Fruit fly (Drosophila melanogaster) whole organism, wandering third instar larva: ENCODE data around the gene CG15435.

Source experiments
- Abd-B ChIP-seq: fragments of >200 bp; optimal IDR thresholded peaks from 2 replicates; lab custom pipeline; 2017; ENCODE audit warnings: missing biosample characterization, missing genetic modification characterization
- CG32264 ChIP-seq: fragments of 200-800 bp; sonication (Bioruptor generic); optimal IDR thresholded peaks from 2 replicates; lab custom pipeline; 2016; ENCODE audit warnings: missing biosample characterization, missing genetic modification characterization
- CG9705 ChIP-seq: fragments of 200-800 bp; sonication (Bioruptor generic); optimal IDR thresholded peaks from 2 replicates; lab custom pipeline; 2018; ENCODE audit warnings: missing biosample characterization, mild to moderate bottlenecking, missing genetic modification characterization
- CrebA ChIP-seq: fragments of 200-800 bp; sonication (Bioruptor generic); optimal IDR thresholded peaks from 2 replicates; lab custom pipeline; 2016; ENCODE audit warnings: missing biosample characterization, mild to moderate bottlenecking, missing genetic modification characterization, borderline replicate concordance
- Dfd ChIP-seq: fragments of >200 bp; optimal IDR thresholded peaks from 2 replicates; lab custom pipeline; 2017; ENCODE audit warnings: missing biosample characterization, missing genetic modification characterization
- Dif ChIP-seq: fragments of 200-275, 200-300 bp; sonication (Bioruptor generic); optimal IDR thresholded peaks from 2 replicates; lab custom pipeline; 2018; ENCODE audit warnings: missing biosample characterization, missing genetic modification characterization; ENCODE audit not compliant: partially characterized antibody
- GATAd ChIP-seq: sonication (Bioruptor generic); optimal IDR thresholded peaks from 2 replicates; lab custom pipeline; 2016; ENCODE audit warnings: missing biosample characterization, missing genetic modification characterization
- HLH106 ChIP-seq: fragments of 200-800 bp; optimal IDR thresholded peaks from 3 replicates; lab custom pipeline; 2019; ENCODE audit warnings: missing biosample characterization, mild to moderate bottlenecking, missing genetic modification characterization, moderate library complexity
- Hnf4 ChIP-seq: fragments of 200-800 bp; sonication (Bioruptor generic); optimal IDR thresholded peaks from 2 replicates; lab custom pipeline; 2016; ENCODE audit warnings: missing biosample characterization, mild to moderate bottlenecking, missing genetic modification characterization
- Hr78 ChIP-seq: fragments of >200 bp; optimal IDR thresholded peaks from 2 replicates; lab custom pipeline; 2017; ENCODE audit warnings: missing biosample characterization, missing genetic modification characterization
- Hr83 ChIP-seq: fragments of 200-300 bp; sonication (Bioruptor generic); optimal IDR thresholded peaks from 2 replicates; lab custom pipeline; 2016; ENCODE audit warnings: missing biosample characterization, mild to moderate bottlenecking, missing genetic modification characterization, moderate library complexity; ENCODE audit not compliant: poor library complexity, severe bottlenecking
- Jra ChIP-seq: sonication (Bioruptor generic); optimal IDR thresholded peaks from 2 replicates; lab custom pipeline; 2016; ENCODE audit warnings: missing biosample characterization, missing genetic modification characterization
- Mio ChIP-seq: sonication (Bioruptor generic); optimal IDR thresholded peaks from 2 replicates; lab custom pipeline; 2016; ENCODE audit warnings: missing biosample characterization, missing genetic modification characterization
- Myc ChIP-seq: fragments of >200 bp; optimal IDR thresholded peaks from 2 replicates; lab custom pipeline; 2017
- N ChIP-seq: fragments of >200 bp; optimal IDR thresholded peaks from 2 replicates; lab custom pipeline; 2018; ENCODE audit warnings: missing biosample characterization, missing external identifiers, missing genetic modification characterization
- OdsH ChIP-seq: fragments of 200-800 bp; sonication (Bioruptor generic); optimal IDR thresholded peaks from 2 replicates; lab custom pipeline; 2016; ENCODE audit warnings: missing biosample characterization, mild to moderate bottlenecking, missing genetic modification characterization
- Rel ChIP-seq, 2 experiments: fragments of 200-800 bp; sonication (Bioruptor generic) in 1 of 2; optimal IDR thresholded peaks; 2 replicates in 1 of 2; 3 replicates in 1 of 2; lab custom pipeline; 2016 to 2019; ENCODE audit warnings: mild to moderate bottlenecking in 2 of 2, missing biosample characterization in 2 of 2, missing genetic modification characterization in 2 of 2, moderate library complexity in 1 of 2
- Sp1 ChIP-seq: fragments of 200-800 bp; sonication (Bioruptor generic); optimal IDR thresholded peaks from 3 replicates; lab custom pipeline; 2019; ENCODE audit warnings: missing biosample characterization, mild to moderate bottlenecking, missing genetic modification characterization, moderate library complexity
- Vsx2 ChIP-seq: fragments of 200-300, 225-300 bp; sonication (Bioruptor generic); optimal IDR thresholded peaks from 2 replicates; lab custom pipeline; 2018; ENCODE audit warnings: missing biosample characterization, missing genetic modification characterization; ENCODE audit not compliant: partially characterized antibody
- br ChIP-seq: fragments of 200-800 bp; sonication (Bioruptor generic); optimal IDR thresholded peaks from 2 replicates; lab custom pipeline; 2016; ENCODE audit warnings: missing biosample characterization, missing genetic modification characterization
- brk ChIP-seq: fragments of 200-800 bp; sonication (Bioruptor generic); optimal IDR thresholded peaks from 2 replicates; lab custom pipeline; 2016; ENCODE audit warnings: missing biosample characterization, mild to moderate bottlenecking, missing genetic modification characterization
- dl ChIP-seq, 2 experiments: fragments of 175-275, 200-275 bp in 1 of 2; fragments of 200-275 bp in 1 of 2; sonication (Bioruptor generic); optimal IDR thresholded peaks; lab custom pipeline; 2018; ENCODE audit warnings: mild to moderate bottlenecking in 2 of 2, missing biosample characterization in 2 of 2, missing genetic modification characterization in 2 of 2, moderate library complexity in 2 of 2; ENCODE audit not compliant: partially characterized antibody in 2 of 2, insufficient read depth in 1 of 2
- dmrt93B ChIP-seq: fragments of 200-800 bp; sonication (Bioruptor generic); optimal IDR thresholded peaks from 2 replicates; lab custom pipeline; 2018; ENCODE audit warnings: missing biosample characterization, mild to moderate bottlenecking, missing genetic modification characterization
- dsf ChIP-seq: sonication (Bioruptor generic); optimal IDR thresholded peaks from 2 replicates; lab custom pipeline; 2016; ENCODE audit warnings: missing biosample characterization, missing genetic modification characterization, borderline replicate concordance
- ey ChIP-seq: fragments of 200-800 bp; sonication (Bioruptor generic); optimal IDR thresholded peaks from 2 replicates; lab custom pipeline; 2016; ENCODE audit warnings: missing biosample characterization, missing genetic modification characterization
- foxo ChIP-seq, 2 experiments: fragments of 200-800 bp; sonication (Bioruptor generic); optimal IDR thresholded peaks; 2 replicates in 1 of 2; 3 replicates in 1 of 2; lab custom pipeline; 2016 to 2017; ENCODE audit warnings: missing biosample characterization in 2 of 2, missing genetic modification characterization in 2 of 2
- fru ChIP-seq: fragments of 200-800 bp; sonication (Bioruptor generic); optimal IDR thresholded peaks from 3 replicates; lab custom pipeline; 2016; ENCODE audit warnings: missing biosample characterization, mild to moderate bottlenecking, missing genetic modification characterization
- h ChIP-seq: fragments of 200-800 bp; sonication (Bioruptor generic); optimal IDR thresholded peaks from 3 replicates; lab custom pipeline; 2016; ENCODE audit warnings: missing biosample characterization, mild to moderate bottlenecking, missing genetic modification characterization
- jim ChIP-seq: fragments of 175-275, 200-325 bp; sonication (Bioruptor generic); optimal IDR thresholded peaks from 2 replicates; lab custom pipeline; 2016; ENCODE audit warnings: missing biosample characterization, mild to moderate bottlenecking, missing genetic modification characterization
- lola ChIP-seq: fragments of >200 bp; optimal IDR thresholded peaks from 2 replicates; lab custom pipeline; 2017; ENCODE audit warnings: missing biosample characterization, missing genetic modification characterization
- pan ChIP-seq: fragments of >200 bp; optimal IDR thresholded peaks from 2 replicates; lab custom pipeline; 2017
- psq ChIP-seq: fragments of 200-800 bp; sonication (Bioruptor generic); optimal IDR thresholded peaks from 3 replicates; lab custom pipeline; 2017; ENCODE audit warnings: missing biosample characterization, mild to moderate bottlenecking, missing genetic modification characterization, moderate library complexity
- rgr ChIP-seq: fragments of 200-800 bp; sonication (Bioruptor generic); optimal IDR thresholded peaks from 3 replicates; lab custom pipeline; 2016; ENCODE audit warnings: missing biosample characterization, mild to moderate bottlenecking, missing genetic modification characterization
- sage ChIP-seq: fragments of 200-800 bp; sonication (Bioruptor generic); optimal IDR thresholded peaks from 2 replicates; lab custom pipeline; 2016; ENCODE audit warnings: missing biosample characterization, mild to moderate bottlenecking, missing genetic modification characterization
- sv ChIP-seq: fragments of 200-800 bp; sonication (Bioruptor generic); optimal IDR thresholded peaks from 3 replicates; lab custom pipeline; 2016; ENCODE audit warnings: missing biosample characterization, missing genetic modification characterization
- tai ChIP-seq: sonication (Bioruptor generic); optimal IDR thresholded peaks from 2 replicates; lab custom pipeline; 2016; ENCODE audit warnings: missing biosample characterization, missing genetic modification characterization
- usp ChIP-seq: fragments of >200 bp; optimal IDR thresholded peaks from 2 replicates; lab custom pipeline; 2017; ENCODE audit warnings: missing biosample characterization, missing genetic modification characterization
- woc ChIP-seq: sonication (Bioruptor generic); optimal IDR thresholded peaks from 2 replicates; lab custom pipeline; 2016; ENCODE audit warnings: missing biosample characterization, mild to moderate bottlenecking, missing genetic modification characterization

The CG15435 gene

dm6 chr2L:4454009-4454689 lies 5.4 kb upstream of the CG15435 start, which contains the start of the genes Secp43 and ND-B8:
TSS of gene Secp43 (minus strand) at chr2L:4454453.
TSS of gene ND-B8 (plus strand) at chr2L:4454626.
- TF ChIP-seq rgr (GFP tag; lab: Kevin White, UChicago): peak; percentile 15
- TF ChIP-seq Myc: peak; percentile 49
- no peak for TF ChIP-seq Sp1 (GFP tag; lab: Kevin White, UChicago)
- TF ChIP-seq, all 38 proteins: peak for 2

- TF ChIP-seq Dfd: no peak
- peak; percentile 25 for TF ChIP-seq Sp1 (GFP tag; lab: Kevin White, UChicago)
- TF ChIP-seq woc (GFP tag; lab: Kevin White, UChicago): peak; percentile 56
- TF ChIP-seq Rel (GFP tag; optimal IDR thresholded peaks at IDR 0.05; lab: Kevin White, UChicago): no peak
- peak; percentile 26 for TF ChIP-seq Rel (tag; optimal IDR thresholded peaks at IDR 0.05; lab: Kevin White, UChicago)
Measured at dm6 chr2L:4456539-4456994, 3.0 kb upstream of the CG15435 start, which contains the start of gene Gs1l. TSS of gene Gs1l (minus strand) at chr2L:4456807.

- TF ChIP-seq ey (GFP tag; lab: Kevin White, UChicago) (peak; percentile 17), foxo (GFP tag; optimal IDR thresholded peaks at IDR 0.05; lab: Kevin White, UChicago) (peak in 1 of 2 experiments; percentile 67), fru (GFP tag; lab: Kevin White, UChicago) (peak; percentile 20), jim (GFP tag; lab: Kevin White, UChicago) (no peak), dl (GFP tag; optimal IDR thresholded peaks at IDR 0.05; lab: Kevin White, UChicago; ENCODE audit: insufficient read depth in 1 of 2, partially characterized antibody in 2 of 2) (no peak), rgr (GFP tag; lab: Kevin White, UChicago) (peak; percentile 87), Mio (GFP tag; lab: Kevin White, UChicago) (no peak), lola (GFP tag; lab: Kevin White, UChicago) (no peak), N (GFP tag; lab: Kevin White, UChicago) (peak; percentile 78), pan (lab: Kevin White, UChicago) (no peak), usp (no peak), dsf (GFP tag; lab: Kevin White, UChicago) (no peak), Dif (GFP tag; lab: Kevin White, UChicago) (peak; percentile 45), dmrt93B (GFP tag; lab: Kevin White, UChicago) (peak; percentile 73), br (peak; percentile 69), CG32264 (GFP tag; lab: Kevin White, UChicago) (no peak), Hr83 (GFP tag; lab: Kevin White, UChicago) (peak; percentile 92), Sp1 (GFP tag; lab: Kevin White, UChicago) (peak; percentile 85), Vsx2 (GFP tag; lab: Kevin White, UChicago) (no peak), CG9705 (GFP tag; lab: Kevin White, UChicago) (peak; percentile 76), HLH106 (tag; lab: Kevin White, UChicago) (peak; percentile 61), Hr78 (GFP tag; lab: Kevin White, UChicago) (no peak), woc (GFP tag; lab: Kevin White, UChicago) (no peak), Rel (GFP tag; optimal IDR thresholded peaks at IDR 0.05; lab: Kevin White, UChicago) (no peak), Rel (tag; optimal IDR thresholded peaks at IDR 0.05; lab: Kevin White, UChicago) (peak; percentile 57), Dfd (no peak), sage (GFP tag; lab: Kevin White, UChicago) (no peak), Hnf4 (GFP tag; lab: Kevin White, UChicago) (no peak), Abd-B (GFP tag; lab: Kevin White, UChicago) (no peak), OdsH (GFP tag; lab: Kevin White, UChicago) (peak; percentile 19), brk (no peak), GATAd (no peak), CrebA (GFP tag; lab: Kevin White, UChicago) (no peak), h (GFP tag; lab: Kevin White, UChicago) (peak; percentile 52), tai (GFP tag; lab: Kevin White, UChicago) (no peak), Myc (peak; percentile 40), sv (peak; percentile 56), psq (GFP tag; lab: Kevin White, UChicago) (peak; percentile 41), Jra (no peak)
Measured at dm6 chr2L:4458119-4459056, 1.1 kb upstream of the CG15435 start, which contains the start of gene RpL27A. TSS of gene RpL27A (minus strand) at chr2L:4458364.
